Fruit fly (Drosophila melanogaster) S2 (cell line): Measurements from ENCODE around the gene CG13078.

ENCODE experiments used
- CG8478 ChIP-seq: fragments of >200 bp; optimal IDR thresholded peaks from 2 replicates; lab custom pipeline; 2018
- CTCF ChIP-seq, 2 experiments: fragments of >200 bp; optimal IDR thresholded peaks; 2 replicates each; lab custom pipeline; 2018

Gene CG13078

dm6 chr2L:19543010-19543564 lies 20.6 kb upstream of the CG13078 start:
- TF ChIP-seq CG8478 (lab: Kevin White, UChicago), result no peak
- TF ChIP-seq CTCF (optimal IDR thresholded peaks at IDR 0.05; lab: Kevin White, UChicago), result no peak

- TF ChIP-seq CG8478 (lab: Kevin White, UChicago) (no peak), CTCF (optimal IDR thresholded peaks at IDR 0.05; lab: Kevin White, UChicago) (no peak)
Observed at dm6 chr2L:19546869-19547710, 16.6 kb upstream of the CG13078 start, which contains the start of gene CG10337. TSS of gene CG10337 (minus strand) at chr2L:19546959.

dm6 chr2L:19548158-19548557 lies 15.6 kb upstream of the CG13078 start, which contains the start of gene Tep4:
TSS of gene Tep4 (plus strand) at chr2L:19548507.
- TF ChIP-seq CG8478 (lab: Kevin White, UChicago) (no peak), CTCF (optimal IDR thresholded peaks at IDR 0.05; lab: Kevin White, UChicago) (no peak)

dm6 chr2L:19549412-19549811 lies 14.3 kb upstream of the CG13078 start:
- TF ChIP-seq CTCF (optimal IDR thresholded peaks at IDR 0.05; lab: Kevin White, UChicago), result no peak
- TF ChIP-seq CG8478 (lab: Kevin White, UChicago), result no peak

dm6 chr2L:19565233-19565898 lies 1.6 kb downstream of the CG13078 start, which contains the start of gene CG13077:
TSS of gene CG13077 (plus strand) at chr2L:19565863.
- no peak for TF ChIP-seq CG8478 (lab: Kevin White, UChicago)
- no peak for TF ChIP-seq CTCF (optimal IDR thresholded peaks at IDR 0.05; lab: Kevin White, UChicago)

- TF ChIP-seq CTCF (optimal IDR thresholded peaks at IDR 0.05; lab: Kevin White, UChicago) (no peak), CG8478 (lab: Kevin White, UChicago) (no peak)
Observed at dm6 chr2L:19567305-19567898, 3.7 kb downstream of the CG13078 start.

dm6 chr2L:19570806-19571254 lies 7.1 kb downstream of the CG13078 start:
- no peak for TF ChIP-seq CTCF (optimal IDR thresholded peaks at IDR 0.05; lab: Kevin White, UChicago)
- TF ChIP-seq CG8478 (lab: Kevin White, UChicago), result no peak

dm6 chr2L:19571574-19572495 lies 8.1 kb downstream of the CG13078 start:
- no peak for TF ChIP-seq CTCF (optimal IDR thresholded peaks at IDR 0.05; lab: Kevin White, UChicago)
- TF ChIP-seq CG8478 (lab: Kevin White, UChicago), result no peak

dm6 chr2L:19572496-19573317 lies 9.0 kb downstream of the CG13078 start:
- TF ChIP-seq CTCF (optimal IDR thresholded peaks at IDR 0.05; lab: Kevin White, UChicago) (no peak), CG8478 (lab: Kevin White, UChicago) (no peak)

dm6 chr2L:19574364-19574763 lies 10.6 kb downstream of the CG13078 start:
- TF ChIP-seq CG8478 (lab: Kevin White, UChicago) (no peak), CTCF (optimal IDR thresholded peaks at IDR 0.05; lab: Kevin White, UChicago) (no peak)

- TF ChIP-seq CTCF (optimal IDR thresholded peaks at IDR 0.05; lab: Kevin White, UChicago) (no peak), CG8478 (lab: Kevin White, UChicago) (no peak)
Observed at dm6 chr2L:19574959-19575625, 11.4 kb downstream of the CG13078 start.

- TF ChIP-seq CG8478 (lab: Kevin White, UChicago), result no peak
- TF ChIP-seq CTCF (optimal IDR thresholded peaks at IDR 0.05; lab: Kevin White, UChicago), result peak in 1 of 2 experiments; percentile 40
Observed at dm6 chr2L:19575626-19576298, 12.0 kb downstream of the CG13078 start.
